Worm (Caenorhabditis elegans): ENCODE data around the gene sra-32.

Gene sra-32

ce11 chrII:4573084-4573483, 41.3 kb upstream of the sra-32 start:
- no peak for TF ChIP-seq hlh-6 (tag; optimal IDR thresholded peaks at IDR 0.05)
- TF ChIP-seq ceh-34 (tag; optimal IDR thresholded peaks at IDR 0.05), result peak; percentile 64

ce11 chrII:4572579-4572978, 40.8 kb upstream of the sra-32 start:
- TF ChIP-seq F13H6.1 (tag; optimal IDR thresholded peaks at IDR 0.05) (no peak), nhr-232 (tag; optimal IDR thresholded peaks at IDR 0.05) (no peak), hlh-13 (GFP tag; optimal IDR thresholded peaks at IDR 0.05) (no peak)

ce11 chrII:4571868-4572267, 40.1 kb upstream of the sra-32 start, which contains the start of gene vab-1:
vab-1 (plus strand) TSS chrII:4572000.
- no peak for TF ChIP-seq pag-3 (tag; optimal IDR thresholded peaks at IDR 0.05; ENCODE audit: borderline replicate concordance)
- no peak for TF ChIP-seq ceh-34 (tag; optimal IDR thresholded peaks at IDR 0.05)
- no peak for TF ChIP-seq pha-2 (tag; optimal IDR thresholded peaks at IDR 0.05)
- no peak for TF ChIP-seq hlh-8 (tag; optimal IDR thresholded peaks at IDR 0.05)
- no peak for TF ChIP-seq ceh-31 (tag; optimal IDR thresholded peaks at IDR 0.05)
- no peak for TF ChIP-seq fkh-10 (GFP tag; optimal IDR thresholded peaks at IDR 0.05)
- no peak for TF ChIP-seq madf-2 (tag; optimal IDR thresholded peaks at IDR 0.05)
- no peak for TF ChIP-seq lin-11 (tag; optimal IDR thresholded peaks at IDR 0.05)
- no peak for TF ChIP-seq npax-4 (tag; optimal IDR thresholded peaks at IDR 0.05)
- TF ChIP-seq hlh-15 (tag; optimal IDR thresholded peaks at IDR 0.05), result no peak
- TF ChIP-seq ceh-9 (tag; optimal IDR thresholded peaks at IDR 0.05), result no peak
- TF ChIP-seq ahr-1 (tag; optimal IDR thresholded peaks at IDR 0.05), result no peak
- no peak for TF ChIP-seq fax-1 (tag; optimal IDR thresholded peaks at IDR 0.05)
- TF ChIP-seq eyg-1 (tag; optimal IDR thresholded peaks at IDR 0.05), result no peak
- TF ChIP-seq dmd-4 (tag; optimal IDR thresholded peaks at IDR 0.05; ENCODE audit: borderline replicate concordance), result no peak
- TF ChIP-seq sdc-2 (tag; optimal IDR thresholded peaks at IDR 0.05), result no peak
- TF ChIP-seq pha-4 (tag; optimal IDR thresholded peaks at IDR 0.05), result no peak
- no peak for TF ChIP-seq K09A11.1 (tag; optimal IDR thresholded peaks at IDR 0.05; ENCODE audit: insufficient read depth)
- no peak for TF ChIP-seq rnt-1 (tag; optimal IDR thresholded peaks at IDR 0.05)

ce11 chrII:4571112-4571511, 39.3 kb upstream of the sra-32 start:
- TF ChIP-seq lim-6 (tag; optimal IDR thresholded peaks at IDR 0.05) (no peak), hlh-13 (GFP tag; optimal IDR thresholded peaks at IDR 0.05) (no peak), gmeb-2 (tag; optimal IDR thresholded peaks at IDR 0.05) (no peak), elt-2 (tag; optimal IDR thresholded peaks at IDR 0.05) (peak; percentile 33), zip-5 (tag; optimal IDR thresholded peaks at IDR 0.05) (no peak), elt-4 (tag; optimal IDR thresholded peaks at IDR 0.05) (no peak), unc-42 (tag; optimal IDR thresholded peaks at IDR 0.05) (no peak), F13H6.1 (tag; optimal IDR thresholded peaks at IDR 0.05) (no peak), ceh-6 (GFP tag; optimal IDR thresholded peaks at IDR 0.05) (no peak), C38D4.7 (GFP tag; optimal IDR thresholded peaks at IDR 0.05) (no peak), ceh-24 (tag; optimal IDR thresholded peaks at IDR 0.05) (no peak), tbx-2 (tag; optimal IDR thresholded peaks at IDR 0.05) (peak; percentile 11), unc-55 (GFP tag; optimal IDR thresholded peaks at IDR 0.05) (no peak), ceh-34 (tag; optimal IDR thresholded peaks at IDR 0.05) (peak; percentile 1), hlh-15 (tag; optimal IDR thresholded peaks at IDR 0.05) (no peak), pha-2 (tag; optimal IDR thresholded peaks at IDR 0.05) (no peak), dmd-4 (tag; optimal IDR thresholded peaks at IDR 0.05; ENCODE audit: borderline replicate concordance) (no peak), pros-1 (tag; optimal IDR thresholded peaks at IDR 0.05) (no peak), lin-11 (tag; optimal IDR thresholded peaks at IDR 0.05) (no peak), ceh-19 (GFP tag; optimal IDR thresholded peaks at IDR 0.05) (no peak), Y22D7AL.16 (tag; optimal IDR thresholded peaks at IDR 0.05) (no peak), ceh-48 (tag; optimal IDR thresholded peaks at IDR 0.05) (no peak), ama-1 (optimal IDR thresholded peaks at IDR 0.05) (no peak), pag-3 (tag; optimal IDR thresholded peaks at IDR 0.05; ENCODE audit: borderline replicate concordance) (no peak), nfya-1 (tag; optimal IDR thresholded peaks at IDR 0.05) (peak; percentile 23), rnt-1 (tag; optimal IDR thresholded peaks at IDR 0.05) (no peak), pax-1 (tag; optimal IDR thresholded peaks at IDR 0.05) (no peak), madf-2 (tag; optimal IDR thresholded peaks at IDR 0.05) (no peak), odd-2 (tag; optimal IDR thresholded peaks at IDR 0.05) (no peak), ceh-18 (tag; optimal IDR thresholded peaks at IDR 0.05) (no peak), sdc-2 (tag; optimal IDR thresholded peaks at IDR 0.05) (no peak), dve-1 (tag; optimal IDR thresholded peaks at IDR 0.05) (no peak), C08G9.2 (tag; optimal IDR thresholded peaks at IDR 0.05) (peak; percentile 2), unc-86 (tag; optimal IDR thresholded peaks at IDR 0.05) (peak; percentile 20), T23F11.4 (GFP tag; optimal IDR thresholded peaks at IDR 0.05) (no peak)

All from whole organism, late embryonic.